Worm (Caenorhabditis elegans) whole organism, L4 larva: ENCODE data around the gene Y57A10A.27.
A peak's percentile ranks its signal among the peaks of the same experiment; 100 is the strongest.

Experiments used
- T20F7.1 ChIP-seq: fragments of 200-800 bp; sonication (Bioruptor generic); optimal IDR thresholded peaks from 2 replicates; lab custom pipeline; 2018; ENCODE audit warnings: mild to moderate bottlenecking, missing genetic modification characterization, missing compliant biosample characterization
- T26A8.4 ChIP-seq: fragments of 200-800 bp; sonication (Bioruptor generic); IDR thresholded peaks from 2 replicates; pipeline ENCODE4 v1.3.6; 2022; ENCODE audit warnings: missing genetic modification characterization, missing compliant biosample characterization
- Y48G9A.11 ChIP-seq: fragments of 200-800 bp; sonication (Bioruptor generic); IDR thresholded peaks from 2 replicates; pipeline ENCODE4 v1.3.6; 2022; ENCODE audit warnings: missing genetic modification reagents, missing genetic modification characterization, missing compliant biosample characterization
- Y75B8A.6 ChIP-seq: fragments of 200-800 bp; sonication (Bioruptor generic); IDR thresholded peaks from 2 replicates; pipeline ENCODE4 v1.3.6; 2022; ENCODE audit warnings: missing genetic modification reagents, missing genetic modification characterization, missing compliant biosample characterization
- ZK546.5 ChIP-seq, 2 experiments: sonication (generic microtip); optimal IDR thresholded peaks; 2 replicates each; lab custom pipeline; 2017; ENCODE audit warnings: missing biosample characterization in 2 of 2, missing genetic modification characterization in 2 of 2
- aha-1 ChIP-seq: fragments of 150-350 bp; peaks from one replicate; lab custom pipeline; 2014; ENCODE audit warnings: missing biosample characterization, missing genetic modification characterization
- aly-2 ChIP-seq: sonication (generic microtip); optimal IDR thresholded peaks from 2 replicates; lab custom pipeline; 2018; ENCODE audit warnings: missing biosample characterization, missing genetic modification characterization
- ama-1 ChIP-seq: fragments of 150-350 bp; optimal IDR thresholded peaks from 2 replicates; lab custom pipeline; 2014; ENCODE audit warnings: inconsistent platforms, mixed read lengths
- ceh-28 ChIP-seq: fragments of 150-350 bp; optimal IDR thresholded peaks from 2 replicates; lab custom pipeline; 2014; ENCODE audit warnings: missing biosample characterization, missing genetic modification reagents, missing genetic modification characterization
- ceh-44 ChIP-seq: fragments of 200-800 bp; sonication (Bioruptor generic); IDR thresholded peaks from 2 replicates; pipeline ENCODE4 v1.3.6; 2022; ENCODE audit warnings: missing genetic modification reagents, missing genetic modification characterization, missing compliant biosample characterization
- ces-1 ChIP-seq: fragments of 150-350 bp; sonication (generic microtip); optimal IDR thresholded peaks from 4 replicates; lab custom pipeline; 2014; ENCODE audit warnings: missing biosample characterization, missing genetic modification reagents, missing genetic modification characterization
- cey-2 ChIP-seq: sonication (generic microtip); optimal IDR thresholded peaks from 3 replicates; lab custom pipeline; 2017; ENCODE audit warnings: missing genetic modification characterization, mild to moderate bottlenecking, missing compliant biosample characterization, antibody characterized with exemption, borderline replicate concordance; ENCODE audit not compliant: insufficient read depth
- ctbp-1 ChIP-seq: fragments of 200-800 bp; sonication (Bioruptor generic); IDR thresholded peaks from 2 replicates; pipeline ENCODE4 v1.3.6; 2022; ENCODE audit warnings: missing genetic modification reagents, missing genetic modification characterization, missing compliant biosample characterization
- daf-16 ChIP-seq, 3 experiments: sonication (generic microtip); optimal IDR thresholded peaks; 2 replicates each; lab custom pipeline; 2016 to 2017; ENCODE audit warnings: missing genetic modification characterization in 3 of 3, missing genetic modification reagents in 3 of 3, mild to moderate bottlenecking in 2 of 3, missing compliant biosample characterization in 2 of 3, missing biosample characterization in 1 of 3, moderate library complexity in 1 of 3
- dmd-6 ChIP-seq: fragments of 200-800 bp; sonication (Bioruptor generic); IDR thresholded peaks from 2 replicates; pipeline ENCODE4 v1.3.6; 2022; ENCODE audit warnings: missing genetic modification reagents, missing genetic modification characterization, missing compliant biosample characterization
- dmd-9 ChIP-seq: fragments of 200-800 bp; sonication (Bioruptor generic); IDR thresholded peaks from 2 replicates; pipeline ENCODE4 v1.3.6; 2022; ENCODE audit warnings: missing genetic modification reagents, missing genetic modification characterization, missing compliant biosample characterization
- dve-1 ChIP-seq: sonication (generic microtip); optimal IDR thresholded peaks from 2 replicates; lab custom pipeline; 2017; ENCODE audit warnings: antibody characterized with exemption, mild to moderate bottlenecking, missing genetic modification characterization, missing compliant biosample characterization; ENCODE audit not compliant: insufficient read depth
- gei-8 ChIP-seq: fragments of 200-800 bp; sonication (Bioruptor generic); optimal IDR thresholded peaks from 2 replicates; lab custom pipeline; 2018; ENCODE audit warnings: mild to moderate bottlenecking, missing genetic modification characterization, missing compliant biosample characterization
- hif-1 ChIP-seq, 2 experiments: sonication (generic microtip); optimal IDR thresholded peaks; 2 replicates each; lab custom pipeline; 2016 to 2017; ENCODE audit warnings: missing compliant biosample characterization in 2 of 2, missing genetic modification characterization in 2 of 2, missing genetic modification reagents in 2 of 2, missing genotype in 2 of 2, mild to moderate bottlenecking in 1 of 2
- hlh-30 ChIP-seq: sonication (generic microtip); optimal IDR thresholded peaks from 2 replicates; lab custom pipeline; 2017; ENCODE audit warnings: antibody characterized with exemption, mild to moderate bottlenecking, missing genetic modification characterization, missing compliant biosample characterization; ENCODE audit not compliant: insufficient read depth
- lim-7 ChIP-seq: fragments of 200-800 bp; sonication (Bioruptor generic); IDR thresholded peaks from 2 replicates; pipeline ENCODE4 v1.3.6; 2022; ENCODE audit warnings: missing genetic modification characterization, missing compliant biosample characterization
- lin-13 ChIP-seq: fragments of 150-350 bp; optimal IDR thresholded peaks from 2 replicates; lab custom pipeline; 2014; ENCODE audit warnings: missing biosample characterization, missing genetic modification reagents, missing genetic modification characterization
- lin-38 ChIP-seq: fragments of 200-800 bp; sonication (Bioruptor generic); IDR thresholded peaks from 2 replicates; pipeline ENCODE4 v1.3.6; 2022; ENCODE audit warnings: missing genetic modification reagents, missing genetic modification characterization, missing compliant biosample characterization
- lin-39 ChIP-seq: fragments of 150-350 bp; optimal IDR thresholded peaks from 2 replicates; lab custom pipeline; 2014; ENCODE audit warnings: missing biosample characterization, missing genetic modification reagents, missing genetic modification characterization
- mdl-1 ChIP-seq, 2 experiments: fragments of 150-350 bp in 1 of 2; sonication (generic microtip) in 1 of 2; optimal IDR thresholded peaks; 2 replicates each; lab custom pipeline; 2014 to 2017; ENCODE audit warnings: missing biosample characterization in 2 of 2, missing genetic modification characterization in 2 of 2
- mep-1 ChIP-seq: fragments of 150-350 bp; sonication (generic microtip); optimal IDR thresholded peaks from 3 replicates; lab custom pipeline; 2014; ENCODE audit warnings: missing biosample characterization, missing genetic modification characterization
- mxl-3 ChIP-seq: fragments of 200-800 bp; sonication (Bioruptor generic); optimal IDR thresholded peaks from 2 replicates; lab custom pipeline; 2018; ENCODE audit warnings: mild to moderate bottlenecking, missing genetic modification characterization, missing compliant biosample characterization
- nhr-111 ChIP-seq: fragments of 200-800 bp; sonication (Bioruptor generic); optimal IDR thresholded peaks from 2 replicates; lab custom pipeline; 2018; ENCODE audit warnings: mild to moderate bottlenecking, missing genetic modification characterization, missing compliant biosample characterization
- nhr-41 ChIP-seq: fragments of 200-800 bp; sonication (Bioruptor generic); IDR thresholded peaks from 2 replicates; pipeline ENCODE4 v1.3.6; 2022; ENCODE audit warnings: missing genetic modification reagents, missing genetic modification characterization, missing compliant biosample characterization
- nhr-76 ChIP-seq: fragments of 150-350 bp; optimal IDR thresholded peaks from 2 replicates; lab custom pipeline; 2014; ENCODE audit warnings: missing biosample characterization, missing genetic modification characterization
- pha-4 ChIP-seq, 2 experiments: fragments of 150-350 bp in 1 of 2; fragments of 200-800 bp in 1 of 2; sonication (Bioruptor generic) in 1 of 2; IDR thresholded peaks in 1 of 2; optimal IDR thresholded peaks in 1 of 2; 2 replicates each; pipeline versions ENCODE4 v1.3.6 to Lab custom; 2014 to 2022; ENCODE audit warnings: missing genetic modification characterization in 2 of 2, missing genetic modification reagents in 2 of 2, missing biosample characterization in 1 of 2, missing compliant biosample characterization in 1 of 2
- php-3 ChIP-seq: fragments of 200-800 bp; sonication (Bioruptor generic); IDR thresholded peaks from 2 replicates; pipeline ENCODE4 v1.3.6; 2022; ENCODE audit warnings: missing genetic modification reagents, missing genetic modification characterization, missing compliant biosample characterization
- pqm-1 ChIP-seq: sonication (generic microtip); optimal IDR thresholded peaks from 2 replicates; lab custom pipeline; 2017; ENCODE audit warnings: missing biosample characterization, missing genetic modification characterization
- sdz-12 ChIP-seq: fragments of 200-800 bp; sonication (Bioruptor generic); optimal IDR thresholded peaks from 2 replicates; lab custom pipeline; 2018; ENCODE audit warnings: mild to moderate bottlenecking, missing genetic modification characterization, missing compliant biosample characterization
- set-16 ChIP-seq: fragments of 200-800 bp; sonication (Bioruptor generic); IDR thresholded peaks from 2 replicates; pipeline ENCODE4 v1.3.6; 2022; ENCODE audit warnings: missing genetic modification reagents, missing genetic modification characterization, missing compliant biosample characterization
- spr-1 ChIP-seq: sonication (generic microtip); optimal IDR thresholded peaks from 2 replicates; lab custom pipeline; 2016; ENCODE audit warnings: mild to moderate bottlenecking, missing genetic modification characterization, missing compliant biosample characterization
- unc-130 ChIP-seq: sonication (generic microtip); optimal IDR thresholded peaks from 2 replicates; lab custom pipeline; 2016; ENCODE audit warnings: missing genetic modification reagents, missing genetic modification characterization, missing compliant biosample characterization
- vab-7 ChIP-seq: fragments of 200-800 bp; sonication (Bioruptor generic); IDR thresholded peaks from 2 replicates; pipeline ENCODE4 v1.3.6; 2022; ENCODE audit warnings: missing genetic modification reagents, missing genetic modification characterization, missing compliant biosample characterization
- zag-1 ChIP-seq: fragments of 150-350 bp; optimal IDR thresholded peaks from 2 replicates; lab custom pipeline; 2014; ENCODE audit warnings: missing biosample characterization, missing genetic modification characterization
- zfp-2 ChIP-seq: sonication (generic microtip); optimal IDR thresholded peaks from 2 replicates; lab custom pipeline; 2016; ENCODE audit warnings: mild to moderate bottlenecking, missing genetic modification characterization, missing compliant biosample characterization
- zfp-3 ChIP-seq: fragments of 200-800 bp; sonication (Bioruptor generic); conservative IDR thresholded peaks from 2 replicates; pipeline ENCODE4 v1.3.6; 2022; ENCODE audit warnings: missing genetic modification reagents, missing genetic modification characterization, missing compliant biosample characterization

Y57A10A.27 gene

ce11 chrII:12261147-12261821, 13.6 kb downstream of the Y57A10A.27 start:
- TF ChIP-seq hlh-30 (tag; lab: Kevin White, UChicago): peak; percentile 7
- no peak for TF ChIP-seq T20F7.1 (GFP tag; lab: Kevin White, UChicago)
- TF ChIP-seq aha-1 (tag; lab: Kevin White, UChicago): peak; percentile 91
- 0 out of 2 replicates have a peak, but pooled peaks have one; percentile 12 for TF ChIP-seq set-16
- TF ChIP-seq ceh-28 (tag; lab: Kevin White, UChicago): no peak
- no peak for TF ChIP-seq Y48G9A.11
- TF ChIP-seq dmd-6: peak; percentile 22; the same call in 1 of the 2 replicates
- TF ChIP-seq ama-1 (lab: Kevin White, UChicago): no peak
- no peak for TF ChIP-seq T26A8.4 (GFP tag; lab: Robert Waterston, UW)
- TF ChIP-seq pha-4 (GFP tag; IDR thresholded peaks at IDR 0.05; lab: Robert Waterston, UW): no peak
- TF ChIP-seq pha-4 (tag; optimal IDR thresholded peaks at IDR 0.05; lab: Kevin White, UChicago): no peak
- TF ChIP-seq gei-8 (GFP tag; lab: Kevin White, UChicago): no peak
- TF ChIP-seq spr-1 (tag; lab: Kevin White, UChicago): no peak
- no peak for TF ChIP-seq lin-38 (GFP tag; lab: Robert Waterston, UW)
- TF ChIP-seq lin-39 (tag; lab: Kevin White, UChicago): no peak
- TF ChIP-seq ceh-44 (GFP tag; lab: Robert Waterston, UW): no peak
- TF ChIP-seq pqm-1 (tag; lab: Kevin White, UChicago): no peak
- TF ChIP-seq cey-2 (tag; lab: Kevin White, UChicago): no peak
- no peak for TF ChIP-seq php-3 (GFP tag; lab: Robert Waterston, UW)
- TF ChIP-seq unc-130 (GFP tag; lab: Kevin White, UChicago): no peak
- peak in 1 of 2 experiments; percentile 25 for TF ChIP-seq mdl-1 (tag; optimal IDR thresholded peaks at IDR 0.05; lab: Kevin White, UChicago)
- no peak for TF ChIP-seq ctbp-1 (GFP tag; lab: Robert Waterston, UW)
- no peak for TF ChIP-seq ces-1
- TF ChIP-seq dve-1 (tag; lab: Kevin White, UChicago): peak; percentile 14
- TF ChIP-seq zag-1 (tag; lab: Kevin White, UChicago): no peak
- TF ChIP-seq dmd-9 (GFP tag; lab: Robert Waterston, UW): no peak
- no peak for TF ChIP-seq lim-7
- peak; percentile 76 to 83 for TF ChIP-seq hif-1 (tag; optimal IDR thresholded peaks at IDR 0.05; lab: Kevin White, UChicago)
- TF ChIP-seq zfp-2 (tag; lab: Kevin White, UChicago): no peak
- TF ChIP-seq nhr-76 (tag; lab: Kevin White, UChicago): no peak
- no peak for TF ChIP-seq Y75B8A.6
- TF ChIP-seq aly-2 (tag; lab: Kevin White, UChicago): no peak
- TF ChIP-seq mxl-3: no peak
- no peak for TF ChIP-seq nhr-111 (GFP tag; lab: Kevin White, UChicago)
- peak; percentile 26 for TF ChIP-seq mep-1 (tag; lab: Kevin White, UChicago)
- no peak for TF ChIP-seq ZK546.5 (tag; optimal IDR thresholded peaks at IDR 0.05; lab: Kevin White, UChicago)
- TF ChIP-seq nhr-41 (GFP tag; lab: Robert Waterston, UW): no peak
- TF ChIP-seq sdz-12: no peak
- TF ChIP-seq zfp-3 (GFP tag; lab: Robert Waterston, UW): no peak
- no peak for TF ChIP-seq lin-13 (GFP tag; lab: Kevin White, UChicago)
- TF ChIP-seq daf-16 (GFP tag; optimal IDR thresholded peaks at IDR 0.05; lab: Kevin White, UChicago): no peak
- TF ChIP-seq daf-16 (tag; optimal IDR thresholded peaks at IDR 0.05; lab: Kevin White, UChicago): peak; percentile 25
- no peak for TF ChIP-seq vab-7 (GFP tag; lab: Robert Waterston, UW)
